Worm (Caenorhabditis elegans) whole organism, L4 larva: ENCODE results near the gene T28A11.4.

ENCODE experiments used
- F44E2.7 ChIP-seq: fragments of 200-800 bp; sonication (Bioruptor generic); IDR thresholded peaks from 2 replicates; pipeline ENCODE4 v2.1.2; 2022; ENCODE audit warnings: missing genetic modification characterization, missing compliant biosample characterization
- ZK546.5 ChIP-seq, 2 experiments: sonication (generic microtip); optimal IDR thresholded peaks; 2 replicates each; lab custom pipeline; 2017; ENCODE audit warnings: missing biosample characterization in 2 of 2, missing genetic modification characterization in 2 of 2
- aly-2 ChIP-seq: sonication (generic microtip); optimal IDR thresholded peaks from 2 replicates; lab custom pipeline; 2018; ENCODE audit warnings: missing biosample characterization, missing genetic modification characterization
- ama-1 ChIP-seq: fragments of 150-350 bp; optimal IDR thresholded peaks from 2 replicates; lab custom pipeline; 2014; ENCODE audit warnings: inconsistent platforms, mixed read lengths
- egl-27 ChIP-seq: sonication (generic microtip); optimal IDR thresholded peaks from 3 replicates; lab custom pipeline; 2017; ENCODE audit warnings: missing biosample characterization, missing genetic modification reagents, missing genetic modification characterization
- egl-43 ChIP-seq: fragments of 200-800 bp; sonication (Bioruptor generic); IDR thresholded peaks from 2 replicates; pipeline ENCODE4 v1.3.6; 2022; ENCODE audit warnings: missing genetic modification reagents, missing genetic modification characterization, missing compliant biosample characterization
- fkh-10 ChIP-seq: fragments of 150-350 bp; optimal IDR thresholded peaks from 2 replicates; lab custom pipeline; 2014; ENCODE audit warnings: missing biosample characterization, missing genetic modification reagents, missing genetic modification characterization
- hmg-1.1 ChIP-seq: fragments of 200-800 bp; sonication (Bioruptor generic); IDR thresholded peaks from 2 replicates; pipeline ENCODE4 v1.3.6; 2022; ENCODE audit warnings: missing genetic modification reagents, missing genetic modification characterization, missing compliant biosample characterization
- lin-15B ChIP-seq: fragments of 150-350 bp; sonication (generic microtip); optimal IDR thresholded peaks from 3 replicates; lab custom pipeline; 2014; ENCODE audit warnings: missing biosample characterization, missing genetic modification characterization
- nhr-42 ChIP-seq: fragments of 200-800 bp; sonication (Bioruptor generic); IDR thresholded peaks from 2 replicates; pipeline ENCODE4 v1.3.6; 2022; ENCODE audit warnings: missing genetic modification characterization, missing compliant biosample characterization
- nhr-76 ChIP-seq: fragments of 150-350 bp; optimal IDR thresholded peaks from 2 replicates; lab custom pipeline; 2014; ENCODE audit warnings: missing biosample characterization, missing genetic modification characterization
- skn-1 ChIP-seq: fragments of 150-350 bp; optimal IDR thresholded peaks from 2 replicates; lab custom pipeline; 2014; ENCODE audit warnings: missing biosample characterization, missing genetic modification characterization
- unc-39 ChIP-seq: sonication (generic microtip); optimal IDR thresholded peaks from 2 replicates; lab custom pipeline; 2017; ENCODE audit warnings: missing biosample characterization, missing genetic modification characterization

DNA sequence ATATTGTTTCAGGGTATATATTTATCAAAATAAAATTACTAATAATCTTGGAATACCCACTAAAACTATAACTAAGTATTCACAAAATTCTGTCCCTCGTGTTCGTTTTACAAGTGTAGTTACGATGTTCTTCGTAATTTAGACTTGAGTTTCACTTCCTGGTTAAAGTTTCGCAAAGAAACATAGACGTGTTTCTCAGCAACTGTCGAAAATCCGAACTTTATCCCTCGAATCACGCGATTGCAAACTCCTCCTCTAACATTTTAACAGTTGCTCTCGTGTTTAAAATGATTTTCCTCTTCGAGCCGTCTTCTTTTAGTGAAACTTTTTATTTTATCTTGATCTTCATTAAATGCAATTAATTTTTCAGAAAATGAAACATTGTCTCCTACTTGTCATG, 6.2 kb downstream of the T28A11.4 start, which contains the start of gene T28A11.2:
- no peak for TF ChIP-seq nhr-42 (GFP tag; lab: Robert Waterston, UW)
- no peak for TF ChIP-seq nhr-76 (tag; lab: Kevin White, UChicago)
- no peak for TF ChIP-seq ama-1 (lab: Kevin White, UChicago)
- no peak for TF ChIP-seq F44E2.7 (GFP tag; lab: Robert Waterston, UW)
- no peak for TF ChIP-seq fkh-10
- no peak for TF ChIP-seq egl-27 (tag; lab: Kevin White, UChicago)
- TF ChIP-seq hmg-1.1 (GFP tag; lab: Robert Waterston, UW), result no peak
- no peak for TF ChIP-seq lin-15B (tag; lab: Kevin White, UChicago)
- TF ChIP-seq aly-2 (tag; lab: Kevin White, UChicago), result no peak
- no peak for TF ChIP-seq skn-1 (tag; lab: Kevin White, UChicago)
- TF ChIP-seq ZK546.5 (tag; optimal IDR thresholded peaks at IDR 0.05; lab: Kevin White, UChicago), result no peak
- no peak for TF ChIP-seq unc-39 (tag; lab: Kevin White, UChicago)
- TF ChIP-seq egl-43 (GFP tag; lab: Robert Waterston, UW), result no peak
